Worm (Caenorhabditis elegans): ENCODE measurements around the gene ttr-14.

ttr-14 gene

DNA sequence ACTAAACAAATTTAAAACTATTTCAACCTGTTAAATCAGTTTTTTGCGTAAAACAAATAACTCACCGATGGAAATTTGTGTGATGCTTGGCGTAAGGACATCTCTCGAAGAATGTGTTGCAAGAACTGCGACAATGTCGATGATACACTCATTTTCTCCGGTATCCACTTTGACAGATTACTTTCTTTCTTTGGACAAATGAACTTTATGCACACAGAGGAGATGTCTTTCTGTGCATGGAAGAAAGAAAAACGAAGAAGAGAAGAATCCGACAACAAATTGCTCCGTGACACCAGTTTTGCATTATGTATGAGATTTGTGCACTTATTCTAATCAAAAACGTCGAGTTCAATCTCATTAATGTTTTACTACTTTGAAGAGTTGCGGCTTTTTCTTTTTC is 51.2 kb downstream of the ttr-14 start, which contains the start of gene plc-1:
Gene plc-1, minus strand, starts transcription at position 101 of the 400 bp plus-strand sequence.
- TF ChIP-seq bed-2 (GFP tag; IDR thresholded peaks at IDR 0.05) = no peak
- no peak for TF ChIP-seq Y53F4B.3 (GFP tag; IDR thresholded peaks at IDR 0.05)
- TF ChIP-seq tbx-9 (tag; optimal IDR thresholded peaks at IDR 0.05; ENCODE audit: borderline replicate concordance) = no peak
- TF ChIP-seq snpc-1.3 (tag; optimal IDR thresholded peaks at IDR 0.05; ENCODE audit: insufficient read depth) = no peak
- TF ChIP-seq mes-4 (tag; optimal IDR thresholded peaks at IDR 0.05) = no peak
- no peak for TF ChIP-seq K11D2.4 (GFP tag; IDR thresholded peaks at IDR 0.05)
